Fruit fly (Drosophila melanogaster): ENCODE data around the gene CG13599.

The CG13599 gene

DNA sequence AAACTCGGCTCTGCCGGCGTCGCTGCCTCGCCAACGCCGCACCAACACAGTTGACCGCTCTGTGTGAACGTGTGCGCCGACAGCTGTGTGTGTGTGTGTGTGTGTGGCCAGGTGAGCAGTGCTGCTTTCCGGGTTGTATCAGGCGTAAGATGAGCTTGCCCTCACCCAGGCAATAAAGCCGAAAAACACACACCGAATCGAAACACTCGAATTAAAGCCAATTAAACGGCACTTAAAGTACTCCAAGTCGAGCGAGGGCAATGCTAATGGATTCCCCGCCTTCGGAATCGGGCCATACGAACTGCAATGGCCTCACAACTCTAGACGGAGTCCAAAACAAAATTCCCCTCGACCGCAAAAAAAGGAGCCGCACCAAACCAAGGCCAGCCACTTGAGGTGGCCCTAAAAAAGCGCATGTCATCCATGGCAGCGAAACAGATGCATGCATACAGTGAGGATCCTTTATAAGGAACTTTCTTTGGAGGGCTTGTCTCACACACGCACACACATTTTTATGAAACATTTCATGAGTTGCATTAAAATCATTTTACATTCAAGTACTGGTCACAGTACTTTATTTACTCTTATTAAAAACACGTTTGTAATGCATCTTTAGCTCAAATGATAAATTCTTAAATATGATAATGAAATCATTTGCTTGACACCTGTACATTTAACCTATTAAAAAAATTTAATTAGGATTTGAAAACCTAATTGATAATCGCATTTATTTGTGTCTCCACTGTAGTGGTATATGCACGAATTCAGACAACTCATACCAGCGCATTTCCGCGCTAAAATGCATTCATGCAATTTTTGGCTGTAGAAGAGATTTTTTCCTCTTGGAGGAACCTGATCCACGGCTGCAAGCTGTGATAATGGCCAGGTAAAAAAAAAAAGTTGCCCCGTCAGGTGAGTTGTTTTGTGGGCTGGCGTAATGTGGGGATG is 17.3 kb downstream of the CG13599 start:
- TF ChIP-seq tj (GFP tag; optimal IDR thresholded peaks at IDR 0.05), result peak; percentile 68
- TF ChIP-seq Crg-1 (GFP tag; optimal IDR thresholded peaks at IDR 0.05), result no peak
- no peak for TF ChIP-seq cic (GFP tag; optimal IDR thresholded peaks at IDR 0.05)
- TF ChIP-seq CG12768 (GFP tag; optimal IDR thresholded peaks at IDR 0.05), result no peak

DNA sequence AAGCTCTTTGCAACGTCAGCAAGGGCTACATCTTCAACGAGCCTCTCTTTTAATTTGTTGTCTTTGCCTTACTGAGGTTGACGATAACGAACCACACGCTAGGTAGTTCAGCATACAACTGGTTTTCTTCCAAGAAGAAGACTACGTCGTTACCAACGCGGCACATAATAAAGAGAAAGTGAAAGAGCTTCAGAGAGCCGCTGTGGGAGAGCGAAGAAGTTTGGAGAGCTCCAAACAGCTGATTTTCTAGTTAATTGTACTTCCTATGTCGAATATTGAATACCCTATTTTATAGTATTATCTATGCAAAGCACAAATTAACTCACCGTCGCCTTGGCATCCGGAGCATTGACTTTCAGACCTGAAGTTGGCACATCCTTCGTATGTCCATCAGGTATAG is 23.9 kb downstream of the CG13599 start:
- TF ChIP-seq kay (GFP tag; ENCODE audit: borderline replicate concordance) (no peak), pad (GFP tag; optimal IDR thresholded peaks at IDR 0.05) (no peak), CG12768 (GFP tag; optimal IDR thresholded peaks at IDR 0.05) (no peak), cnc (optimal IDR thresholded peaks at IDR 0.05) (no peak), Clk (GFP tag; optimal IDR thresholded peaks at IDR 0.05) (no peak), CG11617 (GFP tag; optimal IDR thresholded peaks at IDR 0.05) (no peak), CG7045 (GFP tag; optimal IDR thresholded peaks at IDR 0.05) (no peak), CG14711 (tag; optimal IDR thresholded peaks at IDR 0.05) (no peak), tj (GFP tag; optimal IDR thresholded peaks at IDR 0.05) (no peak), bab1 (GFP tag; optimal IDR thresholded peaks at IDR 0.05) (no peak), toe (GFP tag; optimal IDR thresholded peaks at IDR 0.05) (no peak), CG5204 (GFP tag; optimal IDR thresholded peaks at IDR 0.05) (no peak), Crg-1 (GFP tag; optimal IDR thresholded peaks at IDR 0.05) (no peak), cic (GFP tag; optimal IDR thresholded peaks at IDR 0.05) (no peak), ovo (GFP tag; optimal IDR thresholded peaks at IDR 0.05) (no peak), Mnt (GFP tag; optimal IDR thresholded peaks at IDR 0.05) (no peak), CG7101 (tag; optimal IDR thresholded peaks at IDR 0.05) (no peak), Hr96 (GFP tag; optimal IDR thresholded peaks at IDR 0.05) (no peak), CG33017 (tag; optimal IDR thresholded peaks at IDR 0.05) (no peak), CG1620 (GFP tag; optimal IDR thresholded peaks at IDR 0.05) (no peak)

DNA sequence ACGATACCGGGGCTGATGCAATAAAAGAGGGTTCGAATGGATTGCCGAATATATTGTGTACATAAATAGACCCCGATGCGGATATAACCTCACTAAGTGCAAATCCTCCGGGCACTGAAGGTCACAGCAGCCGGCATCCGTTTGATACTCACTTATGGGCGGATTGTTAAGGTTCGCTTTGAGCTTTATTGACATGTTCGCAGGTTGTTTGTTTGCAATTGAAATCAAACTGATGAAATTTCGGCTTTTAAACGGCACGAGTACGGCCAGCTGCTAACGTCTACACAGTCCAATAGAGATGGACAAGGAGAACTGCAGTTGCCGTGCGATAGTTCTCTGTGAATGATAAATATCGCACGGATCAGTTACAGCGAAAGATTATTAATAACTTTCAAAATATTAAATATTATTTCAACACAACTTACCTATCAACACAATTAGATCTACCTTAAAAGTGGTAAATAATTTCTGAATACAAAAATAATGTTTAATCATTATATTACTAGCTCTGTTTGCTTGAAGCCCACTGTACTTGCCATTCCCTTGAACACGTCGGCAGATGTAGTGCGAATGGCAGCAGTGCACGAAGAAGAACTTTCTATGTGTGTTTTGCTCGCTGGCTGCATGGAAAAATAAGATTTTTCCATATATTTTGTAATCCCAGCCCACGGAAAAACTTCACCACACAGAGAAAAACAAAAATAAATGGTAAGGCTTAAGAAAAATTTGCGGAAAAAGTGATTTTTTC is 26.8 kb downstream of the CG13599 start, which contains the start of the genes GluProRS and AP-1sigma:
GluProRS (minus strand) TSS at position 301 of the 748 bp plus-strand sequence.
AP-1sigma (plus strand) TSS at position 561 of the 748 bp plus-strand sequence.
- TF ChIP-seq CG5204 (GFP tag; optimal IDR thresholded peaks at IDR 0.05) (peak; percentile 91), ovo (GFP tag; optimal IDR thresholded peaks at IDR 0.05) (peak; percentile 81), CG7101 (tag; optimal IDR thresholded peaks at IDR 0.05) (peak; percentile 88), Mnt (GFP tag; optimal IDR thresholded peaks at IDR 0.05) (peak; percentile 88), Clk (GFP tag; optimal IDR thresholded peaks at IDR 0.05) (peak; percentile 83), Crg-1 (GFP tag; optimal IDR thresholded peaks at IDR 0.05) (peak; percentile 84), toe (GFP tag; optimal IDR thresholded peaks at IDR 0.05) (peak; percentile 93), CG14711 (tag; optimal IDR thresholded peaks at IDR 0.05) (peak; percentile 85), bab1 (GFP tag; optimal IDR thresholded peaks at IDR 0.05) (peak; percentile 89), CG12768 (GFP tag; optimal IDR thresholded peaks at IDR 0.05) (peak; percentile 82), CG1620 (GFP tag; optimal IDR thresholded peaks at IDR 0.05) (peak; percentile 91), CG33017 (tag; optimal IDR thresholded peaks at IDR 0.05) (peak; percentile 73), CG7045 (GFP tag; optimal IDR thresholded peaks at IDR 0.05) (peak; percentile 83), CG11617 (GFP tag; optimal IDR thresholded peaks at IDR 0.05) (peak; percentile 83), tj (GFP tag; optimal IDR thresholded peaks at IDR 0.05) (peak; percentile 63), pad (GFP tag; optimal IDR thresholded peaks at IDR 0.05) (peak; percentile 72), cnc (optimal IDR thresholded peaks at IDR 0.05) (no peak), kay (GFP tag; ENCODE audit: borderline replicate concordance) (no peak), Hr96 (GFP tag; optimal IDR thresholded peaks at IDR 0.05) (peak; percentile 79), cic (GFP tag; optimal IDR thresholded peaks at IDR 0.05) (peak; percentile 45)

DNA sequence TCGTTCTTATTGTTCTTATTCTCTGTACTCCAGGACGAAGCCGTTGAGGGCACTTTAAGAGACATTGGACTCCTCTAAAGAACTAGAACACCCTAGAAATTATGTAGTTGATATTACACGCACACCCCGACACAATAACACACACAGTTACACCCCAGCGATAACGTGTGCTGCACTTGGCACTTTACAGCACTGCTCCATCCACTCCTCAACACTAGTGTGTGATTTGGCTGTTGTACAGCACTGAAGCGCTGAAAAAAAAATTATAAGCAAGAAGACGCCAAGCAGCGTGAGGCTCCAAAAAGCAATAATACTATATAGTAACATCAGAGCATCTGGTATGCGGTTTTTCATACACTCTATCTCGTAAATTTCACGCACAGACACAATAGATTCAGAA is 29.4 kb downstream of the CG13599 start:
- TF ChIP-seq CG14711 (tag; optimal IDR thresholded peaks at IDR 0.05), result no peak
- TF ChIP-seq cnc (optimal IDR thresholded peaks at IDR 0.05), result no peak
- no peak for TF ChIP-seq CG11617 (GFP tag; optimal IDR thresholded peaks at IDR 0.05)
- no peak for TF ChIP-seq CG1620 (GFP tag; optimal IDR thresholded peaks at IDR 0.05)
- no peak for TF ChIP-seq ovo (GFP tag; optimal IDR thresholded peaks at IDR 0.05)
- TF ChIP-seq Mnt (GFP tag; optimal IDR thresholded peaks at IDR 0.05), result no peak
- TF ChIP-seq kay (GFP tag; ENCODE audit: borderline replicate concordance), result no peak
- TF ChIP-seq CG7101 (tag; optimal IDR thresholded peaks at IDR 0.05), result no peak
- no peak for TF ChIP-seq Hr96 (GFP tag; optimal IDR thresholded peaks at IDR 0.05)
- no peak for TF ChIP-seq toe (GFP tag; optimal IDR thresholded peaks at IDR 0.05)
- TF ChIP-seq Clk (GFP tag; optimal IDR thresholded peaks at IDR 0.05), result no peak

DNA sequence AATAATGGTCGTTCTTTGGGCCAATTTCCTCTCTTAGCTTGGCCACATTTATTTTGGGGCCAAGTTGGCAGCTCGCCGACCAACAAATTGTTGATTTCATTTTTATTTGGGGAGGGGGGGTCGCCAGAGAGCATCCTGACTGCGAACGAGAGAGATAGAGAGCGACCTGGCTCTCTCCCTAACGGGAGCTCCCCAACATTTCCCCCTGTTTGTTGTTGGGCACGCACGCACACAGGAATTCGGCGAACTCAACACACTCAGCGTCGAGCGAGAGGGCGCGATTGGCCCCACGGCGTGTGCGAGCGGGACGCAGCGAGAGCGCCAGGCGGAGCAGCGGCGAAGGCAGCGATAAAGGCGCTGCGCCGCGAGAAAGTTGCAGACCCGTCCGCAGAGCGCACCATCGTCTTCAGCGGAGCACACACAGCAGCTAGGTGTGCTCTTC is 31.4 kb downstream of the CG13599 start, which contains the start of gene CG31140:
CG31140 (plus strand) TSS at position 400 of the 442 bp plus-strand sequence.
- TF ChIP-seq CG7045 (GFP tag; optimal IDR thresholded peaks at IDR 0.05), result peak; percentile 20
- TF ChIP-seq Hr96 (GFP tag; optimal IDR thresholded peaks at IDR 0.05), result peak; percentile 9
- no peak for TF ChIP-seq CG1620 (GFP tag; optimal IDR thresholded peaks at IDR 0.05)
- no peak for TF ChIP-seq Mnt (GFP tag; optimal IDR thresholded peaks at IDR 0.05)
- TF ChIP-seq CG11617 (GFP tag; optimal IDR thresholded peaks at IDR 0.05), result no peak
- TF ChIP-seq cic (GFP tag; optimal IDR thresholded peaks at IDR 0.05), result no peak
- peak; percentile 71 for TF ChIP-seq pad (GFP tag; optimal IDR thresholded peaks at IDR 0.05)
